Fruit fly (Drosophila melanogaster): ENCODE data around the gene CG13041.

CG13041 gene

DNA sequence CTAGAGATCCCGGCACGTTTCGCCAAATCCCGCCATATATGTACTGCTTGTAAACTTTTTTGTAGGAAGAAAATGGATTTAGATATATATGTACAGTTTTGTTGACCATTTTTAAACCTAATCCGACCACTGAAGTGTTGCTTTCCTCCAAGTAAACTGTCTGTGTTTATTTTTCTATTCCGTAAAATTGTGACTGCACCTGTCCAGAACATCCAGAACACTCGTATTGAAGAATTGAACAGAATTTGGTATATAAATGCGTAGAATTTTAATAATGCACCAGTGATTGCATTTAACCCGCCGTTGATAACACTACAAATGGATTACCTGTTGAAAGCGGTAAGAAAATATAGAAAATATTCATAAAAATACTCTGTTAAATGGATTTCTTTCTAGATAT lies 15.3 kb downstream of the CG13041 start, which contains the start of gene CG43249:
TSS of gene CG43249 (plus strand) at position 301 of the 400 bp plus-strand sequence.
- no peak for TF ChIP-seq ttk (optimal IDR thresholded peaks at IDR 0.05)
- TF ChIP-seq h (optimal IDR thresholded peaks at IDR 0.05) = no peak
- no peak for TF ChIP-seq Sin3A (optimal IDR thresholded peaks at IDR 0.05)
- no peak for TF ChIP-seq Myc (optimal IDR thresholded peaks at IDR 0.05)
- no peak for TF ChIP-seq insv (optimal IDR thresholded peaks at IDR 0.05)
- no peak for TF ChIP-seq psq (optimal IDR thresholded peaks at IDR 0.05)

DNA sequence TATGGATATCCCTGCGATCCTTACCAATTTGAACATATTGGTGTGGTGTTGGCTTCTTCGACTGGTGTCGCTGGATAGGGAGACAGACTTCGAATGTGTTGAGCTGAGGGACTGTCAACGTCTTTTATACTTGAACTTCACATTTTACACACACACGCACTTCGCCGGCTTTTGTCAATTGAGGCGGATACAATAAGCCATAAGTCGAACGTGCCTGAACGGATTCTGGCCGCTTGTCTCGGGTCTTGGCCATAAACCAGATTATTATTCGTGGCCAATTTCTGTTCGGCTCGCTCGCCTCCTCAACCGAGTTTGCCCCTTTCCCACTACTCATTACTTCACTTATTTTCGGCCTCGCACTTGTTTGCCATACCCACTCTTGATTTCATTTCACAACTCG lies 16.2 kb downstream of the CG13041 start, which contains the start of gene CG13044:
TSS of gene CG13044 (minus strand) at position 101 of the 400 bp plus-strand sequence.
- no peak for TF ChIP-seq insv (optimal IDR thresholded peaks at IDR 0.05)
- TF ChIP-seq ttk (optimal IDR thresholded peaks at IDR 0.05) = no peak
- no peak for TF ChIP-seq psq (optimal IDR thresholded peaks at IDR 0.05)
- no peak for TF ChIP-seq Sin3A (optimal IDR thresholded peaks at IDR 0.05)
- TF ChIP-seq h (optimal IDR thresholded peaks at IDR 0.05) = no peak
- no peak for TF ChIP-seq Myc (optimal IDR thresholded peaks at IDR 0.05)

DNA sequence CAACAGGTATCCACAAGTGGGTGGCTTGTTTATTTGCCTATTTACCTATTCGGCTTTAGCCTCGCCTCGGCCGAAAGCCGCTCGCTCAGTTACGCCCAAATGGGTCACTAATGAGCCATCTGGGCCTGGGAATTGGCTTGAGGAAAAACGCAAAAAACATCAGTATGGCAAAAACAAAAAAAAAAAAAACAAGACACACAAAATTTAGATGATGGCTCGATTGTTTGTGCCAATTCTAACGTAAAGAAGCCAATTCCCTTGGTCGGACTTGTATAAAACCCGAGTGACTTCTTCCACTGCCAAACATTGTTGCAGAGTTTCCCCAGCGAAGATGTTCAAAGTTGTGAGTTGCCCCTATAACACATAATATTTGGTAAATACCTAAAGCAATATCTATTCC lies 18.2 kb downstream of the CG13041 start, which contains the start of gene CG4982:
TSS of gene CG4982 (plus strand) at position 301 of the 400 bp plus-strand sequence.
- TF ChIP-seq psq (optimal IDR thresholded peaks at IDR 0.05) (no peak), Myc (optimal IDR thresholded peaks at IDR 0.05) (no peak), insv (optimal IDR thresholded peaks at IDR 0.05) (no peak)

DNA sequence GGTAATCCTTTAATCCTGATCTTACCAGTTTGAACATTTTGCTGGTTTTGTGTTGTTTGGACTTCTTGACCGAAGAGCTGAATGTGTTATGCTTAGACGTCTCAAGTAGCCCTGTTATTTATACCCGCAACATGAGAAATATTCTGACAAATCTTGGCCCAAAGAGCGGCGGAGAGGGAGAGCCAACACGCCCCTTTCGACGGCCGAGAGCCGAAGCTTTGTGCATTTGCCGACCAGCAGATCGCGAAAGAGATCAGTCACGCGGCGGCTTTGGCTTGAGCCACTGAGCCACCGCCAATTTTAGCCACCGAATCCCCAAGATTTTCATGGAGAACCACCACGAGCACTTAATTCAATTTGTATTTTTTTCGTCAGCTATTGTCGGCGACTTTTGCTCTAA lies 23.9 kb downstream of the CG13041 start, which contains the start of gene CG4962:
TSS of gene CG4962 (minus strand) at position 101 of the 400 bp plus-strand sequence.
- TF ChIP-seq h (optimal IDR thresholded peaks at IDR 0.05) (no peak), Sin3A (optimal IDR thresholded peaks at IDR 0.05) (no peak), ttk (optimal IDR thresholded peaks at IDR 0.05) (no peak), Myc (optimal IDR thresholded peaks at IDR 0.05) (no peak), insv (optimal IDR thresholded peaks at IDR 0.05) (no peak), psq (optimal IDR thresholded peaks at IDR 0.05) (no peak)

DNA sequence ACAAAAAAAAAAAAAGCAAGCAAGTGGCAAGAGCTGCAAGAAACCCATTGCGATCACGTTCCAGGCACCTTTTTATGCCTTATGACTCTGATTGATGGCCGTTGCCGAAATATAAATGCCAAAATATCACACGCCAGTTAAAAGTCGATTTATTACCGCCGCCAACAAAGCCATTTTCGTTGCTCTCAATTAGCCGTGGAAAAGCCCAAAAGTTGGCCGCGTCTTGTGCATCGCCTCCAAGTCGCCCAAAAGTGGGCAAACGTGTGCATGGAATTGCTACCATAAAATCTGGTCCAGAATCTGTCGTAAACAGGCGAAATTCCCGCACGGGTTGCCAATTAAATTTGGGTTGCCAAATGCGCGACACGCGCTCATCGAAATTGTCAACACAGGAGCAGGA lies 27.6 kb downstream of the CG13041 start:
- TF ChIP-seq insv (optimal IDR thresholded peaks at IDR 0.05) (no peak), psq (optimal IDR thresholded peaks at IDR 0.05) (no peak)

DNA sequence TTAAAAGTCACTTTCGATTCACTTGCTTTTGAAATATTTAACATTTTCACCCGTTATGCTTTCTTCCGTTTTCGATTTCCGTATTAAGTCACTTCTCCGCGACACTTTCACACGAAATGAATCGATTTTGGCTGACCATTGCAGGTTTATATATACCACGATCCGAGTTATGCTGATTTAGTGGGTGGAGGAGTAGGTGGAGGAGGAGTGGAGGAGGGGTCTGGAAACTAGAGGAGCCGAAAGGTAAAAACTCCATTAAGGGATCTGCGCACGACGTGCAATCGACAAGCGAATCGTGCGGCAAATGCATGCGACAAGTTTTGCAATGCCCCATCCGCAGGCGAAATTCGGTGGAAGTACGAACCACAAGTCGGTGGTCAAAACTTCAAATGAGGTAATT lies 28.5 kb downstream of the CG13041 start, which contains the start of gene CG13045:
TSS of gene CG13045 (minus strand) at position 101 of the 400 bp plus-strand sequence.
- no peak for TF ChIP-seq psq (optimal IDR thresholded peaks at IDR 0.05)

DNA sequence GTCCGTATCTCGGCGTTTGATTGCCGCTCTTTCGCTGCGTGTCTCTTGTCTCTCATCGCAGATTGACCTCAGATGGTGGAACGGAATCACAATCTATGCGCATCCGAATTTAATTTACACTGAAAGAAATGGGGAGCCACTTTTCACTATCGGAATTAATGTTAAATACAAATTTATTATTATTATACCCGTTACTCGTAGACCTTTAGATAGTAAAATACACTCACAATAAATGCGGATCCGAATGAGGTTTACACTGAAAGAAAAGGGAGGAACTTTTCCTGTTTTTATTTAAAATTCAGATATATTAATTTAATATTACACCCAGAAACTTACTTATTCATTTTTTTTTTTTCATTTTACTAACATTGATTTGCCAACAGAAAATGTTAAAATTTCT lies 30.3 kb downstream of the CG13041 start:
- TF ChIP-seq Sin3A (optimal IDR thresholded peaks at IDR 0.05) = no peak

DNA sequence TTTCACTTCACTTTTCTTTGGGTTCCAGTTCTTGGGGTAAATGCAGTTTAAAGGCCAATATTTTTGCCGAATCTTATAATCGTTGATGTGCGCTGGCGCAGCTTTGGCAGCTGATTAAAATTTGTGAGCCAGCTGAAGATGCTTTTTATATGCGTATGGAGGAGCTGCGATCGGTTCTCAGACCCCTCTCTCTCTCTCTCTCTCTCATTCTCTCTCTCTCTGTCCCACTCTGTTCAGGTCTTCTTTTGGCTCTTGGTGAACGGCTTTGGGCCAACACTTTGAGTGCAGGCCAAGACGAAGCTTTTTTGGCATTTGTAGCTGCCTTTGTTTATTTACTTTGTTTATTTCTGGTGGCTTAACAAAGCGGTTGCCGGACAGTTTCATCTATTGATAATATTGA lies 31.0 kb downstream of the CG13041 start, which contains the start of gene CG13046:
TSS of gene CG13046 (minus strand) at position 101 of the 400 bp plus-strand sequence.
- no peak for TF ChIP-seq h (optimal IDR thresholded peaks at IDR 0.05)
- no peak for TF ChIP-seq insv (optimal IDR thresholded peaks at IDR 0.05)
- no peak for TF ChIP-seq ttk (optimal IDR thresholded peaks at IDR 0.05)
- no peak for TF ChIP-seq Sin3A (optimal IDR thresholded peaks at IDR 0.05)
- no peak for TF ChIP-seq psq (optimal IDR thresholded peaks at IDR 0.05)
- no peak for TF ChIP-seq Myc (optimal IDR thresholded peaks at IDR 0.05)

DNA sequence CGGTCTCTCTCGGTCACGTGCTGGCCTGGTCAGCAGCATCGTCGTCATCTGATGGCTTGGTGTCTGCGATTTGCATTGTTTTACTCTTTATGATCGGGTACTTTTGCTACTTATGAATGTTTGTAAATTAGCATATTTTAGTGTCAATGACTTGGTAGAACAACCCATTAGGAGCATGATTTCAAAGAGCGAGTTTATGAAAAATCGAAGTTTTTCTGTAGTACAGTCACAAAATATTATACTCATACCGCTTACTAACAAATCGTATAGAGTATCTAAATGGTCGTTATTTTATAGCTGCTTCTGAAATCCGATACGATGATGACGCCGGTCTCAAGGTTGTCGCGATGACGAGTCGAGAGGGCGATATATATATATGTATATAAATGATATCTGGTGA lies 33.1 kb downstream of the CG13041 start:
- TF ChIP-seq psq (optimal IDR thresholded peaks at IDR 0.05) (no peak), Myc (optimal IDR thresholded peaks at IDR 0.05) (no peak), h (optimal IDR thresholded peaks at IDR 0.05) (no peak), Sin3A (optimal IDR thresholded peaks at IDR 0.05) (no peak), ttk (optimal IDR thresholded peaks at IDR 0.05) (no peak), insv (optimal IDR thresholded peaks at IDR 0.05) (no peak)

DNA sequence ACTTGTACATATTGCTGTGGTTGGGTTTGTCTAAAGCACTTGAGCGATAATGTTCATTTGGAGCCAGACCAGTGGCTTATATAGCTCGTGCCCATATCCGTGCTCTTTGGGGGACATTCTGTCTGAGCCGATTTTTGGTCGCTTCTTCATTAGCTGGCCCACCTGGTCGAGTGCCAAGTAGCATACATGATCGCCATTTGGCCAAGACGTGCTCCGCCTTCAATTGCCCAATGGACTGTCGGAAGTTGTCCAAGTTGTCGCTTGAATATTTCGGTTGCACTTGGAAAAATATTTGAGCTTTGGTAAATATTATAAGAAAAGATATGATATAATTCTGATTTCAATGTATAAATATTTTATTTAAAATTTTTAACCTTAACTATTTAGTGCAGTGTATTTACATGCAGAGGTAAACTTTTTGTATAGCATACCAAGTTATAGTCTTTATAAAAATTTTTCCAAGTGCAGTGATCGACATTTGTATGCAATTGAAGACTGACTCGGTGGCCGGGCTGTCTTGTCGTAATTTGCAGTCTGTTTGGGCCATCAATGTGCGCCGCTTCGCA lies 33.9 kb downstream of the CG13041 start, which contains the start of gene CG13047:
TSS of gene CG13047 (minus strand) at position 51 of the 566 bp plus-strand sequence.
- TF ChIP-seq Sin3A (optimal IDR thresholded peaks at IDR 0.05) (no peak), ttk (optimal IDR thresholded peaks at IDR 0.05) (no peak), insv (optimal IDR thresholded peaks at IDR 0.05) (no peak)

DNA sequence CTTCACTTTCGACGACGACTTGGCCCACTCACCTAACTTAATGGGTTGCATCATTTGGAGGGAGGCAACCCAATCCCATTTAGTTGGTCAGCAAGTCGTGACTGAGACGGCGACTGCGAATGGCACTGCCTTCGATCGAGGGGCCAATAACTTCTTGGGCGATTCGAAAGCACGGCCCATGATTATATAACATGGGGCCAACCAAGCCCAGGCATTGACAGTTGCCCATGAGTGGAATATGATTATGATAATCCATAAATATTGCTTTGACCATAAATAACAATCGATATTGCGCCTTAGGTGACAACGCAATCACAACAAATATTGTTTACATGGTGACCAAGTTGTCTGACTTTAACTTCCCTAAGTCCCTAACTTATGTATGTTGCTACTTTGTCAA lies 35.5 kb downstream of the CG13041 start, which contains the start of gene CG13048:
TSS of gene CG13048 (minus strand) at position 101 of the 400 bp plus-strand sequence.
- TF ChIP-seq h (optimal IDR thresholded peaks at IDR 0.05) = no peak
- TF ChIP-seq psq (optimal IDR thresholded peaks at IDR 0.05) = no peak
- TF ChIP-seq insv (optimal IDR thresholded peaks at IDR 0.05) = no peak
- no peak for TF ChIP-seq ttk (optimal IDR thresholded peaks at IDR 0.05)
- no peak for TF ChIP-seq Sin3A (optimal IDR thresholded peaks at IDR 0.05)

DNA sequence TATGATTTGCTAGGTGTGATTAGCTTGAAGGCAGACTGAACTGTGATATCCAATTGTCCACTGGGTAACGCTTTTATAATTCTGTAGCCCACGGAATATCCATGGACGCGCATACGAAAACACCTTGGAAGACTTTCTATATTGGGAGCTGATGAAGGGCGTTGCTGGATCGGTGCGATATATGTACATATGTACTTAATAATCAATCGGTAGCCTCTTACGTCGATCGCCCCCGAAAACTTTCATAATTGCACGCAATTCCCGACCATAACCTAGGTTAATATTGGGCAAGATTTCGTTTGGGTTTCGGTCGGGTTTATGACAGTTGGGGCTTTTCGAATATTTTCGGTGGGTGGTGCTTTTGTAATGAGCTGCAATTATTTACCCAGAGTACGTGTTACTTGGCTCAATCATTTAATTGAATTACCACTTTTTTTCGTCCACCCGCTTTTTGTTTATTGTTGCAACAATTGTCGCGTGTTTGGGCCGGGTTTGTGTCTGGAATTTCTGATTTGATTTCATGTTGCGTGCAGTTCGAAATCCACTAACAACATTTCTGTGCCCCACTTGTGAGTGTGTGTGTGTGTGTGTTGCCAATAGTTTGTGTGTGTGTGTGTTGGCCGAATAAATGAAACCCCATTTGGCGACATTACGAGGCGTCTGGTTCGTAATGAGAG lies 37.3 kb downstream of the CG13041 start, which contains the start of gene CG13049:
TSS of gene CG13049 (minus strand) at position 51 of the 677 bp plus-strand sequence.
- TF ChIP-seq psq (optimal IDR thresholded peaks at IDR 0.05) = no peak
- TF ChIP-seq ttk (optimal IDR thresholded peaks at IDR 0.05) = no peak
- no peak for TF ChIP-seq insv (optimal IDR thresholded peaks at IDR 0.05)
- TF ChIP-seq h (optimal IDR thresholded peaks at IDR 0.05) = no peak
- no peak for TF ChIP-seq Myc (optimal IDR thresholded peaks at IDR 0.05)
- no peak for TF ChIP-seq Sin3A (optimal IDR thresholded peaks at IDR 0.05)

DNA sequence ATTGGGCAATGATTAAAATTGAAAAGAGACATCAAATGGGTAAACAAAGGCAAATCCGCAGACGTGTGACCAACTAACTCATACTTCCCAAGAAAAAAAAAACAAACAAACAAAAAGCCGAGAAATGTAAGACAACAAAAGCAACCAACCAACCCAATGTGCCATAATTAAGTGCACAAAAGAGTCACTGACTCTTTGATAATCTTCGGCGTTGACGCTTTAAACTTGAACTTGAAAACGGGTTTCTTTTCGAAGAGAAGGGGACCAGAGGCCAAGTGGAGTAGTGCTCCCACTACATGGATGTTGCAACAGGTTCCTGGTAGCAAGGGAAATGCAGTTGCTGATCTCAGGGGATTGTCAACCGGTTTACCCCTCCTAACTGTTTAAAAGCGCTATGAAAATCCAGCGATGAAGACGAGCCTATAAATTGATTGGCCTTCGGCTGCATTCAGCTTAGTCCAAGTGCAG lies 39.3 kb downstream of the CG13041 start, which contains the start of gene CG13064:
TSS of gene CG13064 (plus strand) at position 418 of the 468 bp plus-strand sequence.
- TF ChIP-seq psq (optimal IDR thresholded peaks at IDR 0.05) (no peak), ttk (optimal IDR thresholded peaks at IDR 0.05) (no peak), insv (optimal IDR thresholded peaks at IDR 0.05) (no peak), h (optimal IDR thresholded peaks at IDR 0.05) (no peak), Myc (optimal IDR thresholded peaks at IDR 0.05) (no peak), Sin3A (optimal IDR thresholded peaks at IDR 0.05) (no peak)

Data from Kc167 (cell line).